Worm (Caenorhabditis elegans) whole organism, midembryonic: ENCODE measurements around the gene mrp-7.

ENCODE experiments used
- T22C8.4 ChIP-seq: fragments of 200-800 bp; sonication (Bioruptor generic); IDR thresholded peaks from 2 replicates; pipeline ENCODE4 v1.3.6; 2022; ENCODE audit warnings: missing genetic modification characterization, missing compliant biosample characterization
- flt-1 ChIP-seq: fragments of 200-800 bp; sonication (Bioruptor generic); IDR thresholded peaks from 2 replicates; pipeline ENCODE4 v1.3.6; 2022; ENCODE audit warnings: missing genetic modification characterization, missing compliant biosample characterization
- klf-2 ChIP-seq: fragments of 200-800 bp; sonication (Bioruptor generic); conservative IDR thresholded peaks from 2 replicates; pipeline ENCODE4 v1.3.6; 2022; ENCODE audit warnings: missing genetic modification reagents, missing genetic modification characterization, missing compliant biosample characterization
- ztf-23 ChIP-seq: fragments of 200-800 bp; sonication (Bioruptor generic); IDR thresholded peaks from 2 replicates; pipeline ENCODE4 v1.3.6; 2022; ENCODE audit warnings: missing genetic modification reagents, missing genetic modification characterization, missing compliant biosample characterization
- ztf-29 ChIP-seq: fragments of 200-800 bp; sonication (Bioruptor generic); IDR thresholded peaks from 2 replicates; pipeline ENCODE4 v1.3.6; 2022; ENCODE audit warnings: missing genetic modification reagents, missing genetic modification characterization, missing compliant biosample characterization

ce11 chrV:19629544-19629943 is 45.1 kb upstream of the mrp-7 start:
- TF ChIP-seq T22C8.4 (GFP tag; lab: Robert Waterston, UW) (no peak), ztf-29 (GFP tag; lab: Robert Waterston, UW) (no peak), ztf-23 (no peak), klf-2 (no peak), flt-1 (GFP tag; lab: Robert Waterston, UW) (no peak)
